Worm (Caenorhabditis elegans): ENCODE data around the gene C54F6.3.

The C54F6.3 gene

ce11 chrV:7524447-7524846 lies 8.6 kb upstream of the C54F6.3 start, which contains the start of gene C54F6.20:
Gene C54F6.20, plus strand, starts transcription at chrV:7524747.
- TF ChIP-seq tlp-1 (tag; optimal IDR thresholded peaks at IDR 0.05) (no peak), alr-1 (tag; optimal IDR thresholded peaks at IDR 0.05; ENCODE audit: borderline replicate concordance) (no peak), sox-4 (tag; optimal IDR thresholded peaks at IDR 0.05) (no peak), efl-1 (optimal IDR thresholded peaks at IDR 0.05) (no peak), efl-1 (GFP tag; optimal IDR thresholded peaks at IDR 0.05 in 1 of 2) (peak in 1 of 2 experiments; percentile 54), nhr-11 (tag; optimal IDR thresholded peaks at IDR 0.05) (no peak), ceh-90 (tag; optimal IDR thresholded peaks at IDR 0.05) (no peak), snpc-4 (tag; optimal IDR thresholded peaks at IDR 0.05) (no peak), Y116A8C.19 (tag; optimal IDR thresholded peaks at IDR 0.05; ENCODE audit: borderline replicate concordance) (no peak)

- TF ChIP-seq ama-1 (optimal IDR thresholded peaks at IDR 0.05) (no peak), C04F5.9 (tag; optimal IDR thresholded peaks at IDR 0.05) (no peak), sptf-1 (tag; optimal IDR thresholded peaks at IDR 0.05) (no peak)
These were observed 7.4 kb upstream of the C54F6.3 start, which contains the start of gene C54F6.18 for ce11 chrV:7525695-7526094. Gene C54F6.18, plus strand, starts transcription at chrV:7525995.

- TF ChIP-seq egl-13 (tag; optimal IDR thresholded peaks at IDR 0.05) = no peak
- TF ChIP-seq isw-1 (GFP tag; IDR thresholded peaks at IDR 0.05) = no peak
- TF ChIP-seq ama-1 (optimal IDR thresholded peaks at IDR 0.05) = no peak
- no peak for TF ChIP-seq mab-9 (GFP tag; IDR thresholded peaks at IDR 0.05)
- TF ChIP-seq unc-62 (GFP tag; optimal IDR thresholded peaks at IDR 0.05) = no peak
- TF ChIP-seq lsy-2 (tag; optimal IDR thresholded peaks at IDR 0.05) = no peak
These were observed 5.9 kb upstream of the C54F6.3 start, which contains the start of gene C54F6.17 for ce11 chrV:7527153-7527552. Gene C54F6.17, plus strand, starts transcription at chrV:7527453.

- no peak for TF ChIP-seq irx-1 (tag; optimal IDR thresholded peaks at IDR 0.05)
- TF ChIP-seq elt-2 (tag; optimal IDR thresholded peaks at IDR 0.05) = no peak
- no peak for TF ChIP-seq ama-1 (optimal IDR thresholded peaks at IDR 0.05)
- no peak for TF ChIP-seq nhr-11 (tag; optimal IDR thresholded peaks at IDR 0.05)
These were observed 4.2 kb upstream of the C54F6.3 start, which contains the start of gene C54F6.5 for ce11 chrV:7528816-7529215. Gene C54F6.5, plus strand, starts transcription at chrV:7529116.

- TF ChIP-seq pag-3 (tag; optimal IDR thresholded peaks at IDR 0.05; ENCODE audit: borderline replicate concordance, insufficient read depth) (no peak), lir-3 (tag; optimal IDR thresholded peaks at IDR 0.05; ENCODE audit: poor library complexity) (no peak), unc-86 (tag; optimal IDR thresholded peaks at IDR 0.05) (no peak)
These were observed 3.2 kb upstream of the C54F6.3 start, which contains the start of gene swt-2 for ce11 chrV:7529840-7530239. Gene swt-2, plus strand, starts transcription at chrV:7530140.

- no peak for TF ChIP-seq zip-4 (GFP tag; optimal IDR thresholded peaks at IDR 0.05)
- no peak for TF ChIP-seq lin-15B (tag; optimal IDR thresholded peaks at IDR 0.05)
- TF ChIP-seq hlh-4 (tag; optimal IDR thresholded peaks at IDR 0.05) = no peak
- TF ChIP-seq nhr-85 (tag) = no peak
- TF ChIP-seq nhr-77 (tag; optimal IDR thresholded peaks at IDR 0.05) = no peak
- no peak for TF ChIP-seq lin-13 (GFP tag; optimal IDR thresholded peaks at IDR 0.05)
- no peak for TF ChIP-seq unc-130 (tag; optimal IDR thresholded peaks at IDR 0.05)
These were observed 5.0 kb downstream of the C54F6.3 start, which contains the start of gene C54F6.12 for ce11 chrV:7538018-7538417. Gene C54F6.12, minus strand, starts transcription at chrV:7538118.

ce11 chrV:7539015-7539414 lies 6.0 kb downstream of the C54F6.3 start, which contains the start of gene srh-268:
Gene srh-268, plus strand, starts transcription at chrV:7539315.
- TF ChIP-seq Y116A8C.19 (tag; optimal IDR thresholded peaks at IDR 0.05; ENCODE audit: borderline replicate concordance) = no peak
- no peak for TF ChIP-seq unc-62 (GFP tag; optimal IDR thresholded peaks at IDR 0.05)
- no peak for TF ChIP-seq jun-1 (tag; optimal IDR thresholded peaks at IDR 0.05)
- TF ChIP-seq mab-9 (GFP tag; IDR thresholded peaks at IDR 0.05) = no peak
- TF ChIP-seq nhr-77 (tag; optimal IDR thresholded peaks at IDR 0.05) = no peak
- TF ChIP-seq nhr-76 (tag; optimal IDR thresholded peaks at IDR 0.05) = no peak
